Worm (Caenorhabditis elegans): ENCODE measurements around the gene F19G12.3.
"Not testable (repeated sequence)": the region's sequence is repeated elsewhere in the genome, so short reads cannot be mapped to it uniquely, and the experiment has no call there.

F19G12.3 gene

DNA sequence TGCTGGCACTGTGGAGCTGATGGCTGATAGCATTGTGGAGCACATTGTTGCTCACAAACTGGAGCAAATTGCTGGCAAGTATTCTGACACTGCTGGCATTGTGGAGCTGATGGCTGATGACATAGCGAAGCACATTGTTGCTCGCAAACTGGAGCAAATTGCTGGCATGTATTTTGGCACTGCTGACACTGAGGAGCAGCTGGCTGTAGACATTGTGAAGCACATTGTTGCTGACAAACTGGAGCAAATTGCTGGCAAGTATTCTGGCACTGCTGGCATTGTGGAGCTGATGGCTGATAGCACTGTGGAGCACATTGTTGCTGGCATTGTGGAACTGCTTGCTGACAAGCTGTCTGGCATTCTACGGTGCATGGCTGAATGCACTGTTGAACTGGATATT lies 15.4 kb upstream of the F19G12.3 start:
- no peak for TF ChIP-seq him-1 (tag; optimal IDR thresholded peaks at IDR 0.05)
- no peak for TF ChIP-seq W03F9.2 (tag; optimal IDR thresholded peaks at IDR 0.05)

DNA sequence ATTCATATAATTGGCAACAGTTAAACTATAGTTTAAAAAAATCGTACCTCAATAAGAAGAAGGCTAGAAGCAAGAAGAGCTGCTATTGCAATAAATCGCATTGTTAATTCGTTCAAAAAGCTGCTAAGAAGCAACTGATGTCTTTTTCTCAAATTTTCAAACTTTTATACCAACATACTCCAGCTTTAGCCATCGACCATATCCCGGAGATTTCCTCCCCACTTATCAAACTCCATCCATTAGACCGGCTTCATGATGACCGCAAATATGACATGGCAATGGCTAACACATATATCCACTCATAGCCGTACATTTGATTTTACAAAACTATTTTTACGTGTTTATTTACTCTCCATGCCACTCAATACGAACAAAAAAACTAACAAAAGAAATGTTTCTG lies 14.1 kb upstream of the F19G12.3 start, which contains the start of gene abu-2:
Gene abu-2 (minus strand): TSS at position 101 of the 400 bp plus-strand sequence.
- TF ChIP-seq him-1 (tag; optimal IDR thresholded peaks at IDR 0.05) (no peak), W03F9.2 (tag; optimal IDR thresholded peaks at IDR 0.05) (no peak), dao-5 (tag; optimal IDR thresholded peaks at IDR 0.05) (no peak)

DNA sequence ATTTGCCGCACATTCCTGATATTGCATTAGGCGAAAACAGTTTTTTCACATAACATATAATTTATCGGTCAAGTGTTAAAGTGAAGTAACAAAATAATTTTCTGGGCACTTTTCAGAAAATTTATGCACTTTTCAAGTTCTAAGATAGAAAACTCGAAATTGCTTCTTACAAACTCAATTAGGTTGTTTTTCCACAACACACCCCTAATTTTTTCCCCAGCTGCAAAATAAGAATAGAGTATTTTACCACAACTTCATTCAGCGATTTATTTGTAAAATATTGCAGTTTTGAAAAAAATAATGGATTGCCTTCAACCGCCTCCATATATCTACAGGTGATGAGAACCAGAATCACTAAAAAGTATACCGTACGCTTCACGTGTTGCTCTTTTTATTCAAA lies 11.8 kb upstream of the F19G12.3 start, which contains the start of gene srh-19:
Gene srh-19 (plus strand): TSS at position 301 of the 400 bp plus-strand sequence.
- TF ChIP-seq him-1 (tag; optimal IDR thresholded peaks at IDR 0.05) (no peak), W03F9.2 (tag; optimal IDR thresholded peaks at IDR 0.05) (no peak), dao-5 (tag; optimal IDR thresholded peaks at IDR 0.05) (no peak)

DNA sequence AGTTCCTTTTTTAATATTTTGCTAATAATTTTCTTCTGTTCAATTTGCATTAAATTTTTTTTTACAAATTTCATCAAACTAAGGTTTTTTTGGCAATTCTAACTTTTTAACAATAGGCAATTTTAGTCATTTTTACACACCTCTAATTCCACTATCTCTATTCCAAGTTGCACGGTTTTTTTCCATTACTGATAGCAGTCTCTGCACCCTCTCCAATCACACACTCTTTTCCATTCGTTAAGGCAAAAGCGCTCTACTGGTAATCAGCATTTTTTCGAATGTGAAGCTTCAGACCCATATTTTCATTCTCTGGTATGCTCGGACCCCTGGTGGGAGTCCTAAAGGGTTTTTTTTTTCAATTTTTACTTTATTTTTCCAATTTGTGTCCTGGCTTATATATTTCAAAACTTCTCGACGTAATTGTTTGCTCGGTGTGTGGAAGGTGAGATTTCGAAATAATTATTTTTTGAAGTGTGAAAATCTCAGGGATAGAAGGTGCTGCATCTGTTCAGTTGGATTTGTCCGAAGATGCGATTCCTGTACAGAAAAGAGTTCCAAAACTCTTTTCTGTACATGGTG lies 7.7 kb upstream of the F19G12.3 start, which contains the start of the genes F19G12.4 and F19G12.8:
Gene F19G12.4 (plus strand): TSS at position 529 of the 579 bp plus-strand sequence.
Gene F19G12.8 (plus strand): TSS at position 545 of the 579 bp plus-strand sequence.
- no peak for TF ChIP-seq dao-5 (tag; optimal IDR thresholded peaks at IDR 0.05)
- no peak for TF ChIP-seq W03F9.2 (tag; optimal IDR thresholded peaks at IDR 0.05)
- no peak for TF ChIP-seq him-1 (tag; optimal IDR thresholded peaks at IDR 0.05)

DNA sequence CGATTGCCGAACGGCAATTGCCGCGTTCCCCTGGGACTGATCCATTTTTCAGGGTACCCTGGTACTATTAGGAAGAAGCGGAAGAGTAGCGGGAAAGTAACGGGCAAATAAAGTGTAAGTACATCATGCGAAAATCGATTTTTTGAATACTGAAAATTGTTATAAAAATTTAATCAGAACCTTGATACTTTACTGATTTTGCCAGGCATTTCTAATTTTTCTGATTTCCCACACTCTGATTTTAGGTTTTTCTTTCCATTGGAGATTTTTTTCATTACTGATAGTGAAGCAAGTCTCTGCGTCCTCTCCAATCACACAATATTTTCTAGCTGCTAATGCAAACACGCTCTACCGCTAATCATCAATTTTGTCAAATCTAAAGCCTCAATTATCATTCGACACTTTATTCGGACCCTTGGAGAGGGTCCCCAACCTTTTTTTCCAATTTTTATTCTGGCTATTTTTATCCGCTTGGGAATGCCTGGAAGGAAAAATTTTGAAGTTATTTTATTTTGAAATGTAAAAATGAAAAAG lies 5.4 kb upstream of the F19G12.3 start, which contains the start of gene F19G12.9:
Gene F19G12.9 (plus strand): TSS at position 51 of the 534 bp plus-strand sequence.
- TF ChIP-seq W03F9.2 (tag; optimal IDR thresholded peaks at IDR 0.05) (no peak), him-1 (tag; optimal IDR thresholded peaks at IDR 0.05) (no peak), dao-5 (tag; optimal IDR thresholded peaks at IDR 0.05) (no peak)

DNA sequence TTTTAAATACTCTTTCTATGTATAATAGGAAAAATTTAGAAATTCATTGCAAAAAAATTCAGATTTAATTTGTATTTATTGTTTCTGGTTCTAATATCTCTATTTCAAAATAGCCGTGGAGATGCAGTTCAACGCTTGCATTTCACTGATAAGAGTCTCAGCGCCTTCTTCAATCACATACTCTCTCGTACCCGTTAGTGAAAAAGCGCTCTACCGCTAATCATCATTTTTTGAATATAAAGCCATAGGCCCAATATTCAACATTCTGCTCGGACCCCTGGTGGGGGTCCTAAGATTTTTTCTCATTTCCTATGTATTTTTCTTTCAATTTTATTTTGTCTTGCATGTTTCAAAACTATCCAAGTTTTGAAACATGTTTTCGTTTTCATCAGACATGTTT lies 4.1 kb upstream of the F19G12.3 start:
- TF ChIP-seq W03F9.2 (tag; optimal IDR thresholded peaks at IDR 0.05) = no peak
- no peak for TF ChIP-seq him-1 (tag; optimal IDR thresholded peaks at IDR 0.05)
- TF ChIP-seq dao-5 (tag; optimal IDR thresholded peaks at IDR 0.05) = no peak

DNA sequence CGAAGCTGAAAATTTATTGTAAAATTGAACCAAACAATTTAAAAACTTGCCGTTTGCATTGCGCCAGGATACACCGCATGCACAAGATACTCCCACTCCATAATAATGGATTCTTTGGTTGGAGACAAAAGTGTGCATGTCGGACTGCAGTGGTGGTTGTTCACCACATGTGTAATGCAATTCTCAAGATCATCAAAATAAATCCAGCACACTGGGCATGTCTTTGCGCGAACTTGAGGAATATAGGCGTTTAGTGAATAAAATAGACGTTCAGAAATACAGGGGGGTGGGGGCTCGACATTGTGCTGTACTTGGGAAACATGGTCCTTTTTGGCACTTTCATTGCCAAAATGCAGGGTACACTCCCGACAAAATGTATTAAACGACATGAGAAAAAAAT lies 1.8 kb downstream of the F19G12.3 start, which contains the start of gene F19G12.11:
Gene F19G12.11 (minus strand): TSS at position 101 of the 400 bp plus-strand sequence.
- TF ChIP-seq W03F9.2 (tag; optimal IDR thresholded peaks at IDR 0.05) (no peak), him-1 (tag; optimal IDR thresholded peaks at IDR 0.05) (no peak), dao-5 (tag; optimal IDR thresholded peaks at IDR 0.05) (no peak)

DNA sequence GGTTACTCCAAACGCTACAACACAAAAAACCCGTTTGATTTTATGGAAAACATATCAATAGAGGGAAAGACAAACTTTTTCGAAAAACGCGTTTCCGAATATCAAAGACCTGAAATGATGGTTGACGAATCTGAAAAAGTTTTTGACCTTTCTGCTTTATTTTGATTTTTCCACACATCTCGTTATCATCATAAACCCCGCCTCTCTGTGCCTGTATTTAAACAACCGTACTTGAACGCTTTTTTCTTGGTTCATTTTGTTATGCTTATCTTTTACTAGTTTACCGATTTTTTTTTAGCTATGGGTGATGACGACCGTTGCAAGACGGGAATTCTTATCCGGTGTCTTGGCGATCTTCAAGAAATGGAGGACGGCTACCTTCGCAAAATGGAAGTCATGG lies 6.1 kb downstream of the F19G12.3 start, which contains the start of gene F19G12.1:
Gene F19G12.1 (plus strand): TSS at position 301 of the 400 bp plus-strand sequence.
- TF ChIP-seq dao-5, him-1, W03F9.2 (tag; optimal IDR thresholded peaks at IDR 0.05): not testable (repeated sequence)

DNA sequence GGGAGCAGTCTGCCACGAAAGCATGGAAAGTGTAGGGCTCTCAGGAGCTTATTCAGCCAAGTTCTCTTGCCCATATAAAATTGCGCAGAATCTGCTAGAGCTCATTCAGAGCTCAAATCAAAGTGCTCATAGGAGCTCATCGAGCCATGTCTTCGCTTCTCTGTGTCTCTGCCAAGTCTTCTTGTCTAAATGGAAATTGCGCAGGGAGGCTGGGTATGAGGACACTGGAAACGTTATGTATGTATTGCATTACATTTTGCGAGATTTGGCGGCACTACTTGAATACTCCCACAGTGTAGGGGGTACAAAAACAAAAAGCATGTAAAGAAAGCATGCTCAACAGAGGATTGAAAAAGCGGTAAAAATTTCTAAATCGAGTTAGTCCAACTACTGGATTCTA lies 12.5 kb downstream of the F19G12.3 start:
- TF ChIP-seq dao-5 (tag; optimal IDR thresholded peaks at IDR 0.05) (no peak), W03F9.2 (tag; optimal IDR thresholded peaks at IDR 0.05) (no peak), him-1 (tag; optimal IDR thresholded peaks at IDR 0.05) (no peak)

DNA sequence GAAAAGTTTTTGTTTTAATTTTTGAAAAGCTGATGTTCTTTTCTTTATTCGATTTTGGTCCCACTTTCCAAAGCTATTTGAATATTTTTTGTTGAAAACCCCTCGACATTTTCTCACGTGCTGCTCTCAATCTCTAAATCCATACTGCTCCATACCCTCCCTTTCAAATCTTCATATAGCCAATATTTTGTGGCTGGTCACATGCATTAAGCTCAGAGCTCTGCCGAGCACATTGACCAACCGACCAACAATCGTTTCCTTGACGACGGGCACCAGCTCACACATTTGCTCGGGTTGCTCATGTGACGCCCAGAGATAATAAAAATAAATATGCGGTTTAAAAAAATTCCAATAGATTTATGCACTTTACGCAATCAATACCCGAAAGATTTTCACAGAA lies 14.3 kb downstream of the F19G12.3 start:
- TF ChIP-seq W03F9.2 (tag; optimal IDR thresholded peaks at IDR 0.05) = no peak
- TF ChIP-seq dao-5 (tag; optimal IDR thresholded peaks at IDR 0.05) = no peak
- TF ChIP-seq him-1 (tag; optimal IDR thresholded peaks at IDR 0.05) = no peak

DNA sequence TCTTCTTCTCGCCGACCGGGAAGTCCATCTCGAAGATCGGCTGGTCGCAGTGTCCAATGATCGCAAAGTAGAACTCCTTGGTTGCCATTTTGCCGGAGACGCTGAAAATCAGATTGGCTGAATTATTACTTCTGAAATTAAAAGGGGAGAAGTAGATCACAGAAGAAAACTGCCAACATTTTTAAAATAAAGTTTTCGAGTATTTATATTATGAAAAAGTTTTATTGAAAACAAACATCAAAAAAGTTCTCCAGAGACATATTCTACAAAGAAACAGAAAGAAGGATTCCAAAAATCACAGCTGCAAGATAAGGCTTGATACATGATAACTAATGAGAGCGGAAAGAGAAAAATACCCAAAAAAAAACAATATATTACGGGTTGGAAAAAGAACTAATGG lies 15.6 kb downstream of the F19G12.3 start, which contains the start of gene sedl-1:
Gene sedl-1 (minus strand): TSS at position 101 of the 400 bp plus-strand sequence.
- no peak for TF ChIP-seq W03F9.2 (tag; optimal IDR thresholded peaks at IDR 0.05)
- TF ChIP-seq dao-5 (tag; optimal IDR thresholded peaks at IDR 0.05) = no peak
- no peak for TF ChIP-seq him-1 (tag; optimal IDR thresholded peaks at IDR 0.05)

DNA sequence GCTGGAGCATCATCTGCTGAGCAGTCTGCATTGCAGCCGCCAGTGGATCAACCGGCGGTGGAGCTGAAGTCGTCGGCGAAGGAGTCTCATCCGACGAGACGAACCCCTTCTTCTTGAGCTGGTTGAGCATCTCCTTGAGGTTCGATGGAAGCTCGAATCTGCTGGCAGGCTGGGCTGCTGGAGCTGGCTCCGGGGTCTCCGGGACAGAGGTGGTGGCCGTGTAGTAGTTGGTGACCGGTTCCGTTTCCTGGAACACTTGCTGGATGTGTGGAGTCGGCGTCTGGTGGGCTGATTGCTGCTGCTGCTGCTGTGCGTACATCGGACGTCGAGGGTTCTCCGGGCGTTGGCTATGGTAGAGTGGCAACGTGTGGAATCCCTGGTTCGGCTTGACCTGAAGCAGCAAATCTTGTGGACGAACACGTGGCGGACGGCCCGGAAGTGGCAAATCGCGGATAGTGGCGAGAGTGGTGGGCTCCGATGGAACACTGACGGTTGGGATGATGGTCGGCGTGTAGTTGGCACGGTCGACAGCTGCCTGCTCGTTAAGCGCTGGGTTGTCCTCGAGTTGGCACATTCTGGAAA lies 17.1 kb downstream of the F19G12.3 start:
- TF ChIP-seq W03F9.2 (tag; optimal IDR thresholded peaks at IDR 0.05) (no peak), him-1 (tag; optimal IDR thresholded peaks at IDR 0.05) (no peak), dao-5 (tag; optimal IDR thresholded peaks at IDR 0.05) (no peak)

DNA sequence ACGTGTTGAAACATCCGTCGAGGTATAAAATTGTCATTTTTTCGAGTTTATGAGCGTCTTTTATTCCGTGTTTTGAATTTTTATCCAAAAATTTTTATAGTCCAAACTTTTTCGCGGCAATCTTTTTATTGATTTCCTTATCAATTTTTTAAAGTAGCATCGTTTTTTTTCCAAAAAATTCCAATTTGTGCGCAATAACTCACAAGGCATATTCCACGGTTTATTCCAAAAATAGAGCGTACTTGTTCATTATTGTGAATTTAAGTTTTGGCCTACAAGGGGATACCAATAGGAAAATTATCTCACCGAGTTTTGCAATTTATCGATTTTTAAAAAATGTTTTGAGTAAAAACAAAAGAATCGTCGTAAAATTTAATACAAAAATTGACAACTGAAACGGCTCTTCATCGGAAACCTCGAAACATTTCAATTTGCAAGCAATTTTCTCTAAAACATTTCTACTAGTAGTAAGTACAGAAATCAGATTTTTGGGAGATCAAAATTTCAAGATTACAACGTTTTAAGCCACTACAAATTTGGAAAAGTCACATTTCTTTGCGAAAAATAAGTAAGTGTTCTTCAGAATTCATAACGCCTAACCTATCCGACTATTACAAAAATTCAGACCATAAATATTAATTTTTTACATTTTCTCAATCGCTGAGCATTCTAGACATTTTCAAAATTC lies 19.1 kb downstream of the F19G12.3 start:
- TF ChIP-seq dao-5 (tag; optimal IDR thresholded peaks at IDR 0.05) (no peak), him-1 (tag; optimal IDR thresholded peaks at IDR 0.05) (no peak), W03F9.2 (tag; optimal IDR thresholded peaks at IDR 0.05) (no peak)
